Fruit fly (Drosophila melanogaster) whole organism, embryonic: ENCODE measurements around the gene Lmpt.
A peak's percentile ranks its signal among the peaks of the same experiment; 100 is the strongest.

Experiments
- Ada2b ChIP-seq: fragments of 200-800 bp; sonication (Bioruptor generic); IDR thresholded peaks from 2 replicates; pipeline ENCODE4 v1.3.6; 2022; ENCODE audit warnings: missing biosample characterization, missing genetic modification characterization
- Adf1 ChIP-seq: fragments of 200-800 bp; sonication (Bioruptor generic); IDR thresholded peaks from 2 replicates; pipeline ENCODE4 v1.3.6; 2022; ENCODE audit warnings: missing biosample characterization, missing genetic modification characterization
- Atf-2 ChIP-seq: fragments of 200-800 bp; sonication (Bioruptor generic); optimal IDR thresholded peaks from 2 replicates; lab custom pipeline; 2016; ENCODE audit warnings: missing biosample characterization, missing genetic modification characterization
- BtbVII ChIP-seq: fragments of 200-800 bp; sonication (Bioruptor generic); optimal IDR thresholded peaks from 3 replicates; lab custom pipeline; 2017; ENCODE audit warnings: missing biosample characterization, mild to moderate bottlenecking, missing genetic modification characterization
- CG10147 ChIP-seq: fragments of 200-800 bp; sonication (Bioruptor generic); optimal IDR thresholded peaks from 2 replicates; lab custom pipeline; 2019; ENCODE audit warnings: missing biosample characterization, mild to moderate bottlenecking, missing genetic modification characterization, moderate library complexity
- CG10462 ChIP-seq: fragments of 200-800 bp; sonication (Bioruptor generic); optimal IDR thresholded peaks from 2 replicates; lab custom pipeline; 2016; ENCODE audit warnings: missing biosample characterization, missing genetic modification characterization
- CG10979 ChIP-seq: fragments of 200-800 bp; sonication (Bioruptor generic); optimal IDR thresholded peaks from 2 replicates; lab custom pipeline; 2018; ENCODE audit warnings: missing biosample characterization, mild to moderate bottlenecking, missing genetic modification characterization, moderate library complexity
- CG11247 ChIP-seq: fragments of 200-800 bp; sonication (Bioruptor generic); IDR thresholded peaks from 2 replicates; pipeline ENCODE4 v1.3.6; 2022; ENCODE audit warnings: missing biosample characterization, missing genetic modification characterization
- CG11696 ChIP-seq: fragments of 200-800 bp; sonication (Bioruptor generic); IDR thresholded peaks from 2 replicates; pipeline ENCODE4 v1.3.6; 2022; ENCODE audit warnings: missing biosample characterization, missing genetic modification characterization
- CG13296 ChIP-seq: fragments of 200-800 bp; sonication (Bioruptor generic); optimal IDR thresholded peaks from 3 replicates; lab custom pipeline; 2018; ENCODE audit warnings: missing biosample characterization, mild to moderate bottlenecking, missing genetic modification characterization
- CG14050 ChIP-seq: fragments of 200-800 bp; sonication (Bioruptor generic); IDR thresholded peaks from 3 replicates; pipeline ENCODE4 v1.3.6; 2022; ENCODE audit warnings: missing biosample characterization, missing genetic modification characterization
- CG14710 ChIP-seq: fragments of 200-800 bp; sonication (Bioruptor generic); optimal IDR thresholded peaks from 3 replicates; lab custom pipeline; 2019; ENCODE audit warnings: missing biosample characterization, mild to moderate bottlenecking, missing genetic modification characterization, moderate library complexity
- CG15696 ChIP-seq: fragments of 200-800 bp; sonication (Bioruptor generic); optimal IDR thresholded peaks from 2 replicates; lab custom pipeline; 2019; ENCODE audit warnings: missing biosample characterization, mild to moderate bottlenecking, missing genetic modification characterization, moderate library complexity
- CG1603 ChIP-seq: fragments of 200-800 bp; sonication (Bioruptor generic); optimal IDR thresholded peaks from 2 replicates; lab custom pipeline; 2019; ENCODE audit warnings: missing biosample characterization, mild to moderate bottlenecking, missing genetic modification characterization, moderate library complexity
- CG17361 ChIP-seq: fragments of 200-800 bp; sonication (Bioruptor generic); IDR thresholded peaks from 3 replicates; pipeline ENCODE4 v1.3.6; 2022; ENCODE audit warnings: missing biosample characterization, missing genetic modification characterization
- CG17385 ChIP-seq: fragments of 200-800 bp; sonication (Bioruptor generic); optimal IDR thresholded peaks from 3 replicates; lab custom pipeline; 2018; ENCODE audit warnings: missing biosample characterization, mild to moderate bottlenecking, missing genetic modification characterization
- CG17568 ChIP-seq: fragments of 200-800 bp; sonication (Bioruptor generic); optimal IDR thresholded peaks from 2 replicates; lab custom pipeline; 2018; ENCODE audit warnings: missing biosample characterization, mild to moderate bottlenecking, missing genetic modification characterization, moderate library complexity
- CG31224 ChIP-seq: fragments of 200-800 bp; sonication (Bioruptor generic); IDR thresholded peaks from 2 replicates; pipeline ENCODE4 v1.3.6; 2022; ENCODE audit warnings: missing biosample characterization, missing genetic modification characterization
- CG6272 ChIP-seq: fragments of 200-800 bp; sonication (Bioruptor generic); IDR thresholded peaks from 2 replicates; pipeline ENCODE4 v1.3.6; 2022; ENCODE audit warnings: missing biosample characterization, missing genetic modification characterization
- CG7357 ChIP-seq: fragments of 200-800 bp; sonication (Bioruptor generic); IDR thresholded peaks from 3 replicates; pipeline ENCODE4 v1.3.6; 2022; ENCODE audit warnings: missing biosample characterization, missing genetic modification characterization
- CG8765 ChIP-seq: fragments of 200-800 bp; sonication (Bioruptor generic); IDR thresholded peaks from 2 replicates; pipeline ENCODE4 v1.3.6; 2022; ENCODE audit warnings: missing biosample characterization, missing genetic modification characterization
- CHES-1-like ChIP-seq: fragments of 200-800 bp; sonication (Bioruptor generic); optimal IDR thresholded peaks from 2 replicates; lab custom pipeline; 2016; ENCODE audit warnings: missing biosample characterization, missing genetic modification characterization
- ERR ChIP-seq: fragments of 200-800 bp; sonication (Bioruptor generic); optimal IDR thresholded peaks from 2 replicates; lab custom pipeline; 2016; ENCODE audit warnings: missing biosample characterization, missing genetic modification characterization
- HLHmδ ChIP-seq: fragments of 200-800 bp; sonication (Bioruptor generic); optimal IDR thresholded peaks from 2 replicates; lab custom pipeline; 2018; ENCODE audit warnings: missing biosample characterization, mild to moderate bottlenecking, missing genetic modification characterization, moderate library complexity
- Hey ChIP-seq: fragments of 200-800 bp; sonication (Bioruptor generic); optimal IDR thresholded peaks from 3 replicates; lab custom pipeline; 2018; ENCODE audit warnings: missing biosample characterization, mild to moderate bottlenecking, missing genetic modification characterization
- Hmr ChIP-seq: fragments of 200-800 bp; sonication (Bioruptor generic); optimal IDR thresholded peaks from 3 replicates; lab custom pipeline; 2017; ENCODE audit warnings: mild to moderate bottlenecking, missing biosample characterization, missing genetic modification reagents, missing genetic modification characterization
- MTF-1 ChIP-seq: fragments of 200-800 bp; sonication (Bioruptor generic); optimal IDR thresholded peaks from 2 replicates; lab custom pipeline; 2018; ENCODE audit warnings: missing biosample characterization, mild to moderate bottlenecking, missing genetic modification characterization, borderline replicate concordance
- Oaz ChIP-seq: fragments of 200-800 bp; sonication (Bioruptor generic); IDR thresholded peaks from 2 replicates; pipeline ENCODE4 v1.3.6; 2022; ENCODE audit warnings: missing biosample characterization, missing genetic modification characterization
- Oli ChIP-seq: fragments of 200-800 bp; sonication (Bioruptor generic); optimal IDR thresholded peaks from 2 replicates; lab custom pipeline; 2018; ENCODE audit warnings: missing biosample characterization, mild to moderate bottlenecking, missing genetic modification characterization, moderate library complexity
- Ptx1 ChIP-seq: fragments of 200-800 bp; sonication (Bioruptor generic); IDR thresholded peaks from 2 replicates; pipeline ENCODE4 v1.3.6; 2022; ENCODE audit warnings: missing biosample characterization, missing genetic modification characterization
- Scr ChIP-seq: fragments of 200-800 bp; sonication (Bioruptor generic); IDR thresholded peaks from 2 replicates; pipeline ENCODE4 v1.3.6; 2022; ENCODE audit warnings: missing biosample characterization, missing genetic modification characterization; ENCODE audit not compliant: partially characterized antibody
- Xbp1 ChIP-seq: fragments of 200-800 bp; sonication (Bioruptor generic); optimal IDR thresholded peaks from 3 replicates; lab custom pipeline; 2016; ENCODE audit warnings: missing biosample characterization, mild to moderate bottlenecking, missing genetic modification characterization
- ase ChIP-seq: fragments of 200-800 bp; sonication (Bioruptor generic); IDR thresholded peaks from 3 replicates; pipeline ENCODE4 v1.3.6; 2022; ENCODE audit warnings: missing biosample characterization, missing genetic modification characterization
- br ChIP-seq: fragments of >200 bp; optimal IDR thresholded peaks from 2 replicates; lab custom pipeline; 2017
- bsh ChIP-seq, 2 experiments: fragments of 200-800 bp; sonication (Bioruptor generic); optimal IDR thresholded peaks; 2 replicates each; lab custom pipeline; 2017 to 2018; ENCODE audit warnings: mild to moderate bottlenecking in 2 of 2, missing biosample characterization in 2 of 2, missing genetic modification characterization in 2 of 2, moderate library complexity in 1 of 2
- crol ChIP-seq: fragments of 200-800 bp; sonication (Bioruptor generic); IDR thresholded peaks from 2 replicates; pipeline ENCODE4 v1.3.6; 2022; ENCODE audit warnings: missing biosample characterization, missing genetic modification characterization
- crp ChIP-seq, 2 experiments: fragments of 200-800 bp; sonication (Bioruptor generic); optimal IDR thresholded peaks; 2 replicates in 1 of 2; 3 replicates in 1 of 2; lab custom pipeline; 2017; ENCODE audit warnings: missing biosample characterization in 2 of 2, missing genetic modification characterization in 2 of 2, mild to moderate bottlenecking in 1 of 2, moderate library complexity in 1 of 2
- da ChIP-seq: fragments of 200-800 bp; sonication (Bioruptor generic); optimal IDR thresholded peaks from 2 replicates; lab custom pipeline; 2016; ENCODE audit warnings: missing biosample characterization, missing genetic modification characterization
- eve ChIP-seq, 2 experiments: fragments of >200 bp; optimal IDR thresholded peaks; 2 replicates each; lab custom pipeline; 2017; ENCODE audit warnings: missing biosample characterization in 2 of 2, missing genetic modification characterization in 2 of 2
- fd64A ChIP-seq: fragments of 200-800 bp; sonication (Bioruptor generic); optimal IDR thresholded peaks from 3 replicates; lab custom pipeline; 2018; ENCODE audit warnings: missing biosample characterization, mild to moderate bottlenecking, missing genetic modification characterization
- grau ChIP-seq: fragments of 200-800 bp; optimal IDR thresholded peaks from 3 replicates; lab custom pipeline; 2019; ENCODE audit warnings: missing biosample characterization, mild to moderate bottlenecking, missing genetic modification characterization, moderate library complexity
- peb ChIP-seq: fragments of 200-800 bp; sonication (Bioruptor generic); IDR thresholded peaks from 2 replicates; pipeline ENCODE4 v1.3.6; 2022; ENCODE audit warnings: missing biosample characterization, missing genetic modification characterization
- pita ChIP-seq: fragments of 200-800 bp; sonication (Bioruptor generic); optimal IDR thresholded peaks from 2 replicates; lab custom pipeline; 2017; ENCODE audit warnings: missing biosample characterization, mild to moderate bottlenecking, missing genetic modification characterization
- ro ChIP-seq: fragments of 200-800 bp; sonication (Bioruptor generic); IDR thresholded peaks from 2 replicates; pipeline ENCODE4 v1.3.6; 2022; ENCODE audit warnings: missing biosample characterization, missing genetic modification characterization
- schlank ChIP-seq: fragments of 200-800 bp; sonication (Bioruptor generic); optimal IDR thresholded peaks from 2 replicates; lab custom pipeline; 2018; ENCODE audit warnings: missing biosample characterization, mild to moderate bottlenecking, missing genetic modification characterization
- shn ChIP-seq: fragments of 200-800 bp; sonication (Bioruptor generic); optimal IDR thresholded peaks from 3 replicates; lab custom pipeline; 2016; ENCODE audit warnings: missing biosample characterization, missing genetic modification characterization
- sim ChIP-seq: fragments of 200-800 bp; sonication (Bioruptor generic); IDR thresholded peaks from 2 replicates; pipeline ENCODE4 v1.3.6; 2022; ENCODE audit warnings: missing biosample characterization, missing genetic modification characterization
- stwl ChIP-seq: fragments of 200-800 bp; sonication (Bioruptor generic); optimal IDR thresholded peaks from 3 replicates; lab custom pipeline; 2018; ENCODE audit warnings: missing biosample characterization, mild to moderate bottlenecking, missing genetic modification characterization, moderate library complexity
- tin ChIP-seq: fragments of 200-800 bp; sonication (Bioruptor generic); optimal IDR thresholded peaks from 3 replicates; lab custom pipeline; 2016; ENCODE audit warnings: missing biosample characterization, missing genetic modification characterization
- tup ChIP-seq: fragments of 200-800 bp; sonication (Bioruptor generic); optimal IDR thresholded peaks from 2 replicates; lab custom pipeline; 2016; ENCODE audit warnings: missing biosample characterization, mild to moderate bottlenecking, missing genetic modification characterization, moderate library complexity
- wor ChIP-seq: fragments of 200-800 bp; sonication (Bioruptor generic); IDR thresholded peaks from 2 replicates; pipeline ENCODE4 v1.3.6; 2022; ENCODE audit warnings: missing biosample characterization, missing genetic modification characterization

Lmpt gene

DNA sequence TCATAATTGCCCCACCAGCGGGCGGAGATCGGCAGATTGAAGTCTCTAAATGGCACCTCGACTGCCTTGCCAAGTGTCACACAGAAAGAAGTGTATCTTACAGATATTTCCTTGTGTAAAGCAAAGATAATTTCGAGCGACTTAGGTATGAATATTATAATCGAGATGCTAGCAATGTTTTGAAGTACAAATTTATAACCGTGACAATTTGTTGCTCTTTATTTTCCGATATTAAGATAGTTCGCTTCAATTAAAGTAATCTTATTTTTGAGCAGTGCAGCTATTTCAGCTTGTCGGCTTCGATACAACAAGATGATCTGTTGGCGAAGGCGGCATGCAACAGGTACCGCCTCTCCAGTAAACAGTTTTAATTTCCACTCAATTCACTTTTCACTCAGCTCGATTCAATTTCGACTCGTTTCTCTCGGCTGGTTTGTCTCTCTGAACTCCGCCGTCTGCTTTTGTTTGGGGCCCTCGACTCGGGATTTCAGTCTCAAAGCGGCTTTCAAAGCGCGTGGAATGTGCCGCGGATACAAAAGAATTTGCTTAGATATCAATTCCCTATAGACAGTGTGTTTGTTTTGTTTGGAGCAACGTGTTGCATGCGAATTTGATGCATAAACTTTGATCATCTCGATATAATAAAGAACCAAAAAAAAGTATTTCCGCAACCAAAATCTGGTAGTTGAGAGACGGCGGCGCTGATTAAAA, 50.8 kb downstream of the Lmpt start (continued):
- no peak for TF ChIP-seq schlank (tag; lab: Kevin White, UChicago)
- no peak for TF ChIP-seq CHES-1-like (GFP tag; lab: Kevin White, UChicago)
- no peak for TF ChIP-seq CG13296 (GFP tag; lab: Kevin White, UChicago)
- TF ChIP-seq da (GFP tag; lab: Kevin White, UChicago) = no peak
- no peak for TF ChIP-seq fd64A
- no peak for TF ChIP-seq HLHmδ (GFP tag; lab: Kevin White, UChicago)
- no peak for TF ChIP-seq CG10147
- TF ChIP-seq br (lab: Kevin White, UChicago) = no peak
- TF ChIP-seq eve (GFP tag; optimal IDR thresholded peaks at IDR 0.05; lab: Kevin White, UChicago) = no peak
- no peak for TF ChIP-seq Hey (tag; lab: Kevin White, UChicago)
- TF ChIP-seq BtbVII (GFP tag; lab: Kevin White, UChicago) = no peak
- no peak for TF ChIP-seq Oli (tag; lab: Kevin White, UChicago)
- peak; percentile 15 for TF ChIP-seq grau
- TF ChIP-seq bsh (GFP tag; optimal IDR thresholded peaks at IDR 0.05; lab: Kevin White, UChicago) = peak; percentile 38 to 71
- no peak for TF ChIP-seq Atf-2 (GFP tag; lab: Kevin White, UChicago)
- peak; percentile 30 for TF ChIP-seq CG1603 (tag; lab: Kevin White, UChicago)
- no peak for TF ChIP-seq sim (GFP tag; lab: Robert Waterston, UW)
- 0 out of 3 replicates have a peak, but pooled peaks have one; percentile 32 for TF ChIP-seq CG17361 (GFP tag; lab: Robert Waterston, UW)
- peak; percentile 12 for TF ChIP-seq tin (GFP tag; lab: Kevin White, UChicago)
- peak; percentile 42; the same call in 1 of the 2 replicates for TF ChIP-seq Ada2b
- no peak for TF ChIP-seq MTF-1 (GFP tag; lab: Kevin White, UChicago)
- TF ChIP-seq CG17568 (GFP tag; lab: Kevin White, UChicago) = no peak
- no peak for TF ChIP-seq crol (GFP tag; lab: Robert Waterston, UW)
- TF ChIP-seq Hmr (GFP tag; lab: Kevin White, UChicago) = no peak
- no peak for TF ChIP-seq Scr (GFP tag; lab: Robert Waterston, UW)
- no peak for TF ChIP-seq stwl (tag; lab: Kevin White, UChicago)
- TF ChIP-seq Ptx1 (GFP tag; lab: Robert Waterston, UW) = peak; percentile 22; the same call in 1 of the 2 replicates
- no peak for TF ChIP-seq CG15696
- TF ChIP-seq peb (GFP tag; lab: Robert Waterston, UW) = no peak
- TF ChIP-seq crp (GFP tag; optimal IDR thresholded peaks at IDR 0.05; lab: Kevin White, UChicago) = no peak
- TF ChIP-seq CG7357 (GFP tag; lab: Robert Waterston, UW) = no peak
- TF ChIP-seq CG14050 (GFP tag; lab: Robert Waterston, UW) = no peak
- TF ChIP-seq Adf1 (GFP tag; lab: Robert Waterston, UW) = no peak
- no peak for TF ChIP-seq shn (GFP tag; lab: Kevin White, UChicago)
- no peak for TF ChIP-seq CG11247 (GFP tag; lab: Robert Waterston, UW)
- TF ChIP-seq CG6272 (GFP tag; lab: Robert Waterston, UW) = no peak
- TF ChIP-seq wor (GFP tag; lab: Robert Waterston, UW) = no peak
- TF ChIP-seq CG10979 (tag; lab: Kevin White, UChicago) = peak; percentile 63
- TF ChIP-seq CG14710 (tag; lab: Kevin White, UChicago) = peak; percentile 22
- no peak for TF ChIP-seq ERR (GFP tag; lab: Kevin White, UChicago)
- TF ChIP-seq CG31224 (GFP tag; lab: Robert Waterston, UW) = no peak
- no peak for TF ChIP-seq CG11696 (GFP tag; lab: Robert Waterston, UW)
- TF ChIP-seq Oaz (GFP tag; lab: Robert Waterston, UW) = no peak
- no peak for TF ChIP-seq ro
- TF ChIP-seq CG10462 (GFP tag; lab: Kevin White, UChicago) = no peak
- TF ChIP-seq CG8765 (GFP tag; lab: Robert Waterston, UW) = no peak
- TF ChIP-seq Xbp1 (GFP tag; lab: Kevin White, UChicago) = no peak
- TF ChIP-seq CG17385 (GFP tag; lab: Kevin White, UChicago) = no peak
- no peak for TF ChIP-seq tup
- TF ChIP-seq ase = no peak
- TF ChIP-seq pita = no peak
